Worm (Caenorhabditis elegans) whole organism, late embryonic: ENCODE measurements around the gene str-83.
A peak's percentile ranks its signal among the peaks of the same experiment; 100 is the strongest.

ENCODE experiments used
- C08G9.2 ChIP-seq: sonication (generic microtip); optimal IDR thresholded peaks from 2 replicates; lab custom pipeline; 2016; ENCODE audit warnings: mild to moderate bottlenecking, missing genetic modification characterization, moderate library complexity, missing compliant biosample characterization
- C38D4.7 ChIP-seq: fragments of 200-800 bp; sonication (Bioruptor generic); optimal IDR thresholded peaks from 2 replicates; lab custom pipeline; 2018; ENCODE audit warnings: mild to moderate bottlenecking, missing genetic modification characterization, moderate library complexity, missing compliant biosample characterization
- F13H6.1 ChIP-seq: sonication (generic microtip); optimal IDR thresholded peaks from 2 replicates; lab custom pipeline; 2016; ENCODE audit warnings: missing genetic modification characterization, missing compliant biosample characterization
- K02D7.2 ChIP-seq: sonication (generic microtip); optimal IDR thresholded peaks from 2 replicates; lab custom pipeline; 2017; ENCODE audit warnings: mild to moderate bottlenecking, missing genetic modification characterization, missing compliant biosample characterization
- Y22D7AL.16 ChIP-seq: sonication (generic microtip); optimal IDR thresholded peaks from 2 replicates; lab custom pipeline; 2016; ENCODE audit warnings: missing genetic modification characterization, missing compliant biosample characterization
- ahr-1 ChIP-seq: sonication (generic microtip); optimal IDR thresholded peaks from 2 replicates; lab custom pipeline; 2016; ENCODE audit warnings: missing genetic modification characterization, missing compliant biosample characterization
- ceh-14 ChIP-seq: sonication (generic microtip); optimal IDR thresholded peaks from 2 replicates; lab custom pipeline; 2016; ENCODE audit warnings: missing genotype, missing genetic modification characterization, missing compliant biosample characterization
- ceh-18 ChIP-seq: sonication (generic microtip); optimal IDR thresholded peaks from 2 replicates; lab custom pipeline; 2016; ENCODE audit warnings: missing genetic modification characterization, missing compliant biosample characterization
- ceh-30 ChIP-seq: fragments of 150-350 bp; optimal IDR thresholded peaks from 2 replicates; lab custom pipeline; 2014; ENCODE audit warnings: missing biosample characterization, missing genetic modification characterization
- ceh-45 ChIP-seq: fragments of 200-800 bp; sonication (Bioruptor generic); IDR thresholded peaks from 2 replicates; pipeline ENCODE4 v1.3.6; 2022; ENCODE audit warnings: missing genetic modification reagents, missing genetic modification characterization, missing compliant biosample characterization
- ceh-48 ChIP-seq: sonication (generic microtip); optimal IDR thresholded peaks from 2 replicates; lab custom pipeline; 2016; ENCODE audit warnings: missing genetic modification characterization, inconsistent platforms, missing compliant biosample characterization
- ceh-9 ChIP-seq: sonication (generic microtip); optimal IDR thresholded peaks from 2 replicates; lab custom pipeline; 2016; ENCODE audit warnings: mild to moderate bottlenecking, missing genetic modification characterization, inconsistent platforms, missing compliant biosample characterization
- dve-1 ChIP-seq: sonication (generic microtip); optimal IDR thresholded peaks from 2 replicates; lab custom pipeline; 2017; ENCODE audit warnings: antibody characterized with exemption, mild to moderate bottlenecking, missing genetic modification characterization, missing compliant biosample characterization
- elt-2 ChIP-seq: sonication (generic microtip); optimal IDR thresholded peaks from 2 replicates; lab custom pipeline; 2016; ENCODE audit warnings: missing genetic modification reagents, missing genetic modification characterization, missing compliant biosample characterization
- fax-1 ChIP-seq: sonication (generic microtip); optimal IDR thresholded peaks from 2 replicates; lab custom pipeline; 2016; ENCODE audit warnings: missing genotype, missing genetic modification characterization, missing compliant biosample characterization
- fkh-10 ChIP-seq: fragments of 150-350 bp; optimal IDR thresholded peaks from 2 replicates; lab custom pipeline; 2014; ENCODE audit warnings: missing biosample characterization, missing genetic modification reagents, missing genetic modification characterization
- fkh-6 ChIP-seq: sonication (generic microtip); optimal IDR thresholded peaks from 2 replicates; lab custom pipeline; 2016; ENCODE audit warnings: missing genetic modification characterization, missing compliant biosample characterization
- gmeb-2 ChIP-seq: sonication (generic microtip); optimal IDR thresholded peaks from 2 replicates; lab custom pipeline; 2016; ENCODE audit warnings: missing genetic modification characterization, inconsistent platforms, missing compliant biosample characterization
- hlh-6 ChIP-seq: sonication (generic microtip); optimal IDR thresholded peaks from 2 replicates; lab custom pipeline; 2016; ENCODE audit warnings: missing genotype, missing genetic modification characterization, missing compliant biosample characterization
- hlh-8 ChIP-seq: sonication (generic microtip); optimal IDR thresholded peaks from 2 replicates; lab custom pipeline; 2016; ENCODE audit warnings: missing genotype, missing genetic modification characterization, missing compliant biosample characterization
- lim-6 ChIP-seq: sonication (generic microtip); optimal IDR thresholded peaks from 2 replicates; lab custom pipeline; 2016; ENCODE audit warnings: missing genetic modification characterization, missing compliant biosample characterization
- lin-11 ChIP-seq: fragments of 200-800 bp; sonication (Bioruptor generic); optimal IDR thresholded peaks from 2 replicates; lab custom pipeline; 2018; ENCODE audit warnings: mild to moderate bottlenecking, missing genetic modification characterization, missing compliant biosample characterization
- mec-3 ChIP-seq: sonication (generic microtip); optimal IDR thresholded peaks from 2 replicates; lab custom pipeline; 2016; ENCODE audit warnings: borderline replicate concordance, missing genetic modification characterization, missing compliant biosample characterization
- nfya-1 ChIP-seq: sonication (generic microtip); optimal IDR thresholded peaks from 2 replicates; lab custom pipeline; 2017; ENCODE audit warnings: missing genetic modification characterization, mild to moderate bottlenecking, missing compliant biosample characterization, antibody characterized with exemption, moderate library complexity
- odd-2 ChIP-seq: sonication (generic microtip); optimal IDR thresholded peaks from 2 replicates; lab custom pipeline; 2017; ENCODE audit warnings: antibody characterized with exemption, mild to moderate bottlenecking, missing genetic modification characterization, missing compliant biosample characterization
- pag-3 ChIP-seq: sonication (generic microtip); optimal IDR thresholded peaks from 2 replicates; lab custom pipeline; 2016; ENCODE audit warnings: missing compliant biosample characterization, missing genetic modification characterization, borderline replicate concordance
- pat-9 ChIP-seq: fragments of 200-800 bp; sonication (Bioruptor generic); optimal IDR thresholded peaks from 2 replicates; lab custom pipeline; 2018; ENCODE audit warnings: mild to moderate bottlenecking, missing genetic modification characterization, moderate library complexity, missing compliant biosample characterization
- pax-1 ChIP-seq: fragments of 150-350 bp; optimal IDR thresholded peaks from 2 replicates; lab custom pipeline; 2014; ENCODE audit warnings: missing biosample characterization, missing genetic modification characterization
- pha-2 ChIP-seq: sonication (generic microtip); optimal IDR thresholded peaks from 2 replicates; lab custom pipeline; 2017; ENCODE audit warnings: mild to moderate bottlenecking, missing genetic modification characterization, missing compliant biosample characterization
- pros-1 ChIP-seq: fragments of 150-350 bp; optimal IDR thresholded peaks from 2 replicates; lab custom pipeline; 2014; ENCODE audit warnings: missing biosample characterization, missing genetic modification reagents, missing genetic modification characterization
- rnt-1 ChIP-seq: sonication (generic microtip); optimal IDR thresholded peaks from 2 replicates; lab custom pipeline; 2016; ENCODE audit warnings: missing genetic modification characterization, missing compliant biosample characterization
- syd-9 ChIP-seq: sonication (generic microtip); optimal IDR thresholded peaks from 2 replicates; lab custom pipeline; 2016; ENCODE audit warnings: mild to moderate bottlenecking, missing genetic modification characterization, moderate library complexity, missing compliant biosample characterization
- unc-3 ChIP-seq, 2 experiments: fragments of 200-800 bp in 1 of 2; sonication (Bioruptor generic) in 1 of 2; sonication (generic microtip) in 1 of 2; conservative IDR thresholded peaks in 1 of 2; optimal IDR thresholded peaks in 1 of 2; 2 replicates each; pipeline versions ENCODE4 v1.3.6 to Lab custom; 2016 to 2022; ENCODE audit warnings: missing compliant biosample characterization in 2 of 2, missing genetic modification characterization in 2 of 2, missing genetic modification reagents in 1 of 2
- unc-55 ChIP-seq: sonication (generic microtip); optimal IDR thresholded peaks from 2 replicates; lab custom pipeline; 2017; ENCODE audit warnings: missing biosample characterization, missing genetic modification reagents, missing genetic modification characterization
- unc-86 ChIP-seq: sonication (generic microtip); optimal IDR thresholded peaks from 2 replicates; lab custom pipeline; 2016; ENCODE audit warnings: missing genetic modification characterization, missing compliant biosample characterization
- zip-5 ChIP-seq: sonication (generic microtip); optimal IDR thresholded peaks from 2 replicates; lab custom pipeline; 2016; ENCODE audit warnings: missing genetic modification characterization, missing compliant biosample characterization
- ztf-16 ChIP-seq: sonication (generic microtip); optimal IDR thresholded peaks from 2 replicates; lab custom pipeline; 2017; ENCODE audit warnings: missing genetic modification characterization, missing compliant biosample characterization

str-83 gene

DNA sequence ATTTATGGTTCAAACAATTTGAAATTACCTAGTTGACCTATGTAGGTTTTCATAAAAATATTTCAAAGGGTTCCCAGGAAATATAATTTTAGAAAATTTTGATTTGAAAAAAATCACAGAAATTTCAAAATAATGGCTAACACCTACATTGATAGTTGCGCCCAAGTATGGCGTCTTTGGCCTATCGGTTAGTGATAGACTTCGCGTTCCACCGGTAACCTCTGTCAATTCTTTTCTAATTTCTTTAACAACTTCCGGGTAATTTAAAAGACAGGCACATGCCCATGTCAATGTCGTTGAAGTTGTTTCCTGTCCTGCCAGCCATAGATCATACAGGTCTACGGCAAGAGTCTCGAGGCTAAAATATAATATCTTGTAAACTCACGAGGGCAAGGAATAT, 8.1 kb upstream of the str-83 start:
- TF ChIP-seq lim-6 (tag; lab: Kevin White, UChicago) (no peak), ceh-18 (no peak), rnt-1 (tag; lab: Kevin White, UChicago) (no peak)

DNA sequence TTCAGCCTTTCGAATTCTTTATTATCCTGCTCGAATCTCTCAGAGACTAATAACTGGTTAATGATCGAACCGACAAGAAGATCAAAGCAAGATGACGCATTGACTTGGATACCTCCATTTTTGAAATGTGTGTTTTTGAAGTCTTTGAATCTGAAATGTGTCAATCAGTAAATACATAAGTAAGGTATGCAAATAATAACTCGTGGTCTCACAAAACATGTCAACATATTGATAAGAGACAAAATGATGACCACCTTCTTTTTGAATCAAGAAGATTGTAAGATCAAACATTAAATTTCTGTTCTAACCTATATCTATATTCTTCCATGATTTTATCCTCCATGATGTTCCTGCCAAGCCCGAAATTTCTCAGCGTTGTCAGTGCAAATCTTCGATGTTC, 7.4 kb upstream of the str-83 start:
- TF ChIP-seq dve-1 (tag; lab: Kevin White, UChicago), result no peak
- TF ChIP-seq C38D4.7, result no peak
- no peak for TF ChIP-seq pha-2
- no peak for TF ChIP-seq ceh-48 (tag; lab: Kevin White, UChicago)

DNA sequence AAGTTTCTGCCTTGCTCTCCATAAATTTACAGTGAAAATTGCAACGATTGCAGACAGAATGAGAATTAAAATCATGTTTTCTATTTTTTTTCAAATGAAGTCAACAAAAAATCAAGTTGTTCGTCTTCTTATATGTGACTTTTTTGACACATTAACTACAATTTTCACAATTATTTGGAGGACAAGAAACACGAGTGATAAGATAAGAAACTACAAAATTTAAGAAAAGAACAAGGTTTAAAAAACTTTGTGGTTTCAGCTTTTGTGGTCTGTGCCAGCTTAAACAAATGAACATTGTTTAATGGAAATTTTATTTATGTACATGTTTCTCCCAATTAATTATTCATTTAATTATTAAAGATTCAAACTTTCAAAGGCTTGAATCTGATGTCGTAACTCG, 6.7 kb upstream of the str-83 start, which contains the start of gene cyp-34A9:
cyp-34A9 (minus strand) TSS at position 131 of the 400 bp plus-strand sequence.
- TF ChIP-seq dve-1 (tag; lab: Kevin White, UChicago) (no peak), odd-2 (tag; lab: Kevin White, UChicago) (no peak), elt-2 (tag; lab: Kevin White, UChicago) (peak; percentile 2), ceh-30 (tag; lab: Kevin White, UChicago) (no peak), F13H6.1 (tag; lab: Kevin White, UChicago) (no peak), nfya-1 (tag; lab: Kevin White, UChicago) (no peak), ceh-18 (no peak), lin-11 (no peak), hlh-6 (tag; lab: Kevin White, UChicago) (no peak)
- TF ChIP-seq, all 69 proteins: peak for 1

DNA sequence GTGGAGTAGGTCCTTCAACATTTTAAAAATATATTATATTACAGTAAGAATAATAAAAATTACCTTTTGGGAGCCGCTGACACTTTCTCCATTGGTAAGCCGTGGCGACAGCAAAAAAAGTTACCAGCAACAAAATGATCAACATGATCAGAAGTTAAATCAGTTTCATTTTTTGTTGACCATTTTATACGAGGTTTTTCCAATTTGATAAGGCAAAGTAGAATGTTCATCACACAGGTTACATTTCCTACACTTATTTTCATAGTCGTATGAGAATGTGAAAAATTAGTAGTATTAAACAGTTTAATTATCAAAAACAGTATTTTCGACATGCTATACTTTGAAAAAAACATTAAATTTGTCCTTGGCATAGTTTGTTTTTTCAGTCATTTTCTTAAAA, 4.2 kb upstream of the str-83 start, which contains the start of gene cyp-34A10:
cyp-34A10 (minus strand) TSS at position 146 of the 400 bp plus-strand sequence.
- TF ChIP-seq ceh-45 (GFP tag; lab: Robert Waterston, UW) (no peak), unc-3 (GFP tag; conservative IDR thresholded peaks at IDR 0.05; lab: Robert Waterston, UW) (no peak), unc-3 (tag; optimal IDR thresholded peaks at IDR 0.05; lab: Kevin White, UChicago) (no peak), fkh-10 (GFP tag; lab: Kevin White, UChicago) (no peak), ceh-14 (tag; lab: Kevin White, UChicago) (no peak), pat-9 (no peak), Y22D7AL.16 (no peak)

DNA sequence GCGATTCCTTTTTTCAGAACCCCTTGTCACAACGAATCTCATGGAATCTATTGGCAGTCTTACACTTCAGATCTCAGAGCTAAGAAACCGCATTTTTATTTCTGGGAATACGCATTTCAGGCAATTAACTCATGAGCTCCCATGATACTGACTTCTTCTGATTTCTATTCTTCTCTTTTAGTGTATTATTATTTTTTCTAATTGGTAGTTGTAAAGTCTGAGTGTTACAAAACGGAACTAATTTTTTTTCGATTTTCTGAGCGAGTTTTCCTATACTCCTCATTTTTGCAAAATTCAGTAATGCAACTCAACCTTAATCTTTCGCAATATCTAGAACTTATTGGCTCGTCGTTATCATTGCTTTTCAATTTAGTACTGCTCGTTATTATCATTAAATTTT, 2.7 kb upstream of the str-83 start, which contains the start of gene str-82:
str-82 (plus strand) TSS at position 301 of the 400 bp plus-strand sequence.
- no peak for TF ChIP-seq ceh-45 (GFP tag; lab: Robert Waterston, UW)
- TF ChIP-seq C08G9.2, result no peak
- TF ChIP-seq K02D7.2 (tag; lab: Kevin White, UChicago), result no peak
- no peak for TF ChIP-seq fkh-6 (tag; lab: Kevin White, UChicago)
- no peak for TF ChIP-seq pax-1 (tag; lab: Kevin White, UChicago)
- TF ChIP-seq unc-55 (GFP tag; lab: Kevin White, UChicago), result no peak
- TF ChIP-seq ceh-9, result no peak
- TF ChIP-seq unc-86, result no peak
- no peak for TF ChIP-seq unc-3 (GFP tag; conservative IDR thresholded peaks at IDR 0.05; lab: Robert Waterston, UW)
- TF ChIP-seq unc-3 (tag; optimal IDR thresholded peaks at IDR 0.05; lab: Kevin White, UChicago), result no peak
- no peak for TF ChIP-seq nfya-1 (tag; lab: Kevin White, UChicago)
- TF ChIP-seq pag-3 (tag; lab: Kevin White, UChicago), result no peak
- TF ChIP-seq ztf-16, result no peak

DNA sequence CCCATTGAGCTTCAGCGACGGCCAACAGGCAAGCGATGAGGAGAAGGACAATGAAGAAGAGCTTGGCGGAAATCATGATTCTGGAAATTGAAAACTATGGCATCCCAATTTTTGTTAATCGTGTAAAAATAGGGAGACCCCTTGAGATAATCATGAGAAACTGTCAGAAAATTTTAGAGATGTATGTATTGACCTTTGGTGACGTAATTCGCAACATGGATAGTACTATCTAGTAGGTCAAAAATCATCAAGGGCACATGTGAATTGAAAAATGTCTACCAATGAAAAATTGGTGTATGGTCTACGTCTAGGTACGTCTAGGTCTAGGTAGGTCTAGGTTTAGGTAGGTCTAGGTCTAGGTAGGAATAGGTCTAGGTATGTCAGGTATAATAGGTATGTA, 2.0 kb downstream of the str-83 start, which contains the start of gene nlp-34:
nlp-34 (minus strand) TSS at position 82 of the 400 bp plus-strand sequence.
- TF ChIP-seq fkh-6 (tag; lab: Kevin White, UChicago) (no peak), zip-5 (tag; lab: Kevin White, UChicago) (no peak), lin-11 (no peak), fax-1 (no peak), lim-6 (tag; lab: Kevin White, UChicago) (no peak), mec-3 (no peak), pag-3 (tag; lab: Kevin White, UChicago) (no peak), odd-2 (tag; lab: Kevin White, UChicago) (no peak), ceh-18 (no peak), pros-1 (tag; lab: Kevin White, UChicago) (no peak), pax-1 (tag; lab: Kevin White, UChicago) (no peak), unc-86 (no peak), syd-9 (tag; lab: Kevin White, UChicago) (no peak), ahr-1 (tag; lab: Kevin White, UChicago) (no peak), ceh-45 (GFP tag; lab: Robert Waterston, UW) (no peak), gmeb-2 (no peak), hlh-8 (tag; lab: Kevin White, UChicago) (no peak), pat-9 (no peak)
